In the genomic region with DNA sequence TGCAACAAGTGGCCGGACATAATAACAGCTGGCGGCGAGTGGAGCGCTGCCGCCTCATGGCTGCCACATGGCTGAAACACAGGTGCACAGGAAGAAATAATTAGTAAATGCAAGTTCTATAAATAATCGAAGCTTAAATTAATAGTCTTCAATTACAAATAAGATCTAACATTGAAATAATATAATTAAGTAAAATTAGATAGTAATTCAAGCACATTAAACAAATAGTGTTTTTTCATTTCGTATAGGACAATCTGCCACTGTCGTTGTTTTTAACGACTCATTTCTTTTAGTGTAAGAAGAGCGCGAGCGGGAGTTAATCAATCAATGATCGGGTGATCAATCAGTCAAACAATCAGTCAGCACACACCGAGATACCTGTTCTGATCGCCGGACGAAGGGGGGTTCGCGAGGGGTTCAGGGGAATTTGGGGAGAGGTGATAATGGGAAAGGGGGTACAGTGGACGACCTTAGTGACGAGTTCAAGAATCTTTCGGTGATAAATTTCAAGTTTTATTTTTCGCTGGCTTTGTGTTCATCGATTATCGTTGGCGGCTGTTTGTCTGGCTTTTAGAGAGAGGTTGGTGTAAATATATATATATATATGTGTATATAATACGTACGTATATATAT, we compare ENCODE assay signal across 4 fruit fly cellular contexts.
TF ChIP-seq lines count a peak whose summit lies in the region.

No protein-coding gene starts in this region.

- TF ChIP-seq CTCF in whole organism, embryonic (GFP tag; optimal IDR thresholded peaks at IDR 0.05; lab: Kevin White, UChicago) = no peak

TF ChIP-seq in whole organism, embryonic, 481 proteins besides CTCF, POLR2A, EP300 and RAD21 (continues in another document):
- TF ChIP-seq trh (GFP tag; optimal IDR thresholded peaks at IDR 0.05; lab: Kevin White, UChicago) = no peak
- no peak for TF ChIP-seq al (GFP tag; IDR thresholded peaks at IDR 0.05; lab: Robert Waterston, UW)
- peak; percentile 49 for TF ChIP-seq twi (tag; optimal IDR thresholded peaks at IDR 0.05; lab: Kevin White, UChicago)
- peak; percentile 38 for TF ChIP-seq CG8281 (tag; optimal IDR thresholded peaks at IDR 0.05; lab: Kevin White, UChicago)
- TF ChIP-seq Camta (GFP tag; optimal IDR thresholded peaks at IDR 0.05; lab: Kevin White, UChicago) = no peak
- TF ChIP-seq phol (tag; optimal IDR thresholded peaks at IDR 0.05; lab: Kevin White, UChicago) = peak; percentile 11
- no peak for TF ChIP-seq oc (tag; optimal IDR thresholded peaks at IDR 0.05; lab: Kevin White, UChicago)
- TF ChIP-seq CG11504 (tag; optimal IDR thresholded peaks at IDR 0.05; lab: Kevin White, UChicago) = peak; percentile 21
- TF ChIP-seq CG2712 (tag; optimal IDR thresholded peaks at IDR 0.05; lab: Kevin White, UChicago) = peak; percentile 13
- TF ChIP-seq zen2 (GFP tag; IDR thresholded peaks at IDR 0.05; lab: Robert Waterston, UW; ENCODE audit: partially characterized antibody) = no peak
- peak in 1 of 2 experiments; percentile 33 for TF ChIP-seq bsh (GFP tag; optimal IDR thresholded peaks at IDR 0.05; lab: Kevin White, UChicago)
- TF ChIP-seq Spps (tag; optimal IDR thresholded peaks at IDR 0.05; lab: Kevin White, UChicago) = no peak
- no peak for TF ChIP-seq fd96Cb (tag; optimal IDR thresholded peaks at IDR 0.05; lab: Kevin White, UChicago)
- TF ChIP-seq NK7.1 (GFP tag; optimal IDR thresholded peaks at IDR 0.05; lab: Kevin White, UChicago) = no peak
- peak; percentile 25 for TF ChIP-seq Blimp-1 (GFP tag; optimal IDR thresholded peaks at IDR 0.05; lab: Kevin White, UChicago)
- TF ChIP-seq CG10979 (tag; optimal IDR thresholded peaks at IDR 0.05; lab: Kevin White, UChicago) = peak; percentile 11
- no peak for TF ChIP-seq CG9727 (GFP tag; optimal IDR thresholded peaks at IDR 0.05; lab: Kevin White, UChicago)
- TF ChIP-seq CG18262 (tag; optimal IDR thresholded peaks at IDR 0.05; lab: Kevin White, UChicago) = peak; percentile 7
- TF ChIP-seq nmo (GFP tag; optimal IDR thresholded peaks at IDR 0.05; lab: Kevin White, UChicago) = peak; percentile 24
- TF ChIP-seq CG2678 (tag; optimal IDR thresholded peaks at IDR 0.05; lab: Kevin White, UChicago) = peak; percentile 9
- TF ChIP-seq grn (GFP tag; optimal IDR thresholded peaks at IDR 0.05; lab: Kevin White, UChicago) = peak; percentile 21

TF ChIP-seq in whole organism, prepupa, 60 proteins besides CTCF, POLR2A, EP300 and RAD21:
- TF ChIP-seq svp (GFP tag; lab: Kevin White, UChicago) (peak; percentile 61), Ets96B (tag; optimal IDR thresholded peaks at IDR 0.05; lab: Kevin White, UChicago) (no peak), CG3919 (GFP tag; optimal IDR thresholded peaks at IDR 0.05; lab: Kevin White, UChicago) (peak; percentile 18), cyc (GFP tag; optimal IDR thresholded peaks at IDR 0.05; lab: Kevin White, UChicago) (no peak), pdm3 (GFP tag; optimal IDR thresholded peaks at IDR 0.05; lab: Kevin White, UChicago) (peak; percentile 25), achi (GFP tag; optimal IDR thresholded peaks at IDR 0.05; lab: Kevin White, UChicago) (peak; percentile 7), OdsH (GFP tag; optimal IDR thresholded peaks at IDR 0.05; lab: Kevin White, UChicago) (peak; percentile 1), Eip78C (GFP tag; lab: Kevin White, UChicago) (peak; percentile 76), CG3032 (tag; optimal IDR thresholded peaks at IDR 0.05; lab: Kevin White, UChicago) (peak; percentile 14), CG31627 (GFP tag; optimal IDR thresholded peaks at IDR 0.05; lab: Kevin White, UChicago) (no peak), CG8632 (GFP tag; optimal IDR thresholded peaks at IDR 0.05; lab: Kevin White, UChicago) (peak; percentile 13), CG8119 (GFP tag; IDR thresholded peaks at IDR 0.05; lab: Robert Waterston, UW) (no peak), Smox (GFP tag; optimal IDR thresholded peaks at IDR 0.05; lab: Kevin White, UChicago) (peak; percentile 25), topi (GFP tag; optimal IDR thresholded peaks at IDR 0.05; lab: Kevin White, UChicago) (peak; percentile 6), CG6163 (GFP tag; IDR thresholded peaks at IDR 0.05; lab: Robert Waterston, UW) (0 out of 3 replicates have a peak, but pooled peaks have one; percentile 10), Lpt (GFP tag; optimal IDR thresholded peaks at IDR 0.05; lab: Kevin White, UChicago) (no peak), esn (GFP tag; optimal IDR thresholded peaks at IDR 0.05; lab: Kevin White, UChicago) (peak; percentile 20), eg (GFP tag; IDR thresholded peaks at IDR 0.05; lab: Robert Waterston, UW) (0 out of 3 replicates have a peak, but pooled peaks have one; percentile 15), Eip75B (GFP tag; optimal IDR thresholded peaks at IDR 0.05; lab: Kevin White, UChicago) (peak; percentile 18), CG34406 (GFP tag; optimal IDR thresholded peaks at IDR 0.05; lab: Kevin White, UChicago) (no peak), Hr39 (GFP tag; optimal IDR thresholded peaks at IDR 0.05; lab: Kevin White, UChicago) (no peak)
TF ChIP-seq in whole organism, prepupa: peak in this region for 14.

TF ChIP-seq in whole organism, pupa, 21 proteins besides CTCF, POLR2A, EP300 and RAD21:
- TF ChIP-seq CG34367 (tag; optimal IDR thresholded peaks at IDR 0.05; lab: Kevin White, UChicago) = no peak
- TF ChIP-seq Snoo (tag; optimal IDR thresholded peaks at IDR 0.05; lab: Kevin White, UChicago) = no peak
- TF ChIP-seq CG15710 (tag; optimal IDR thresholded peaks at IDR 0.05; lab: Kevin White, UChicago) = peak; percentile 0
- no peak for TF ChIP-seq rn (GFP tag; IDR thresholded peaks at IDR 0.05; lab: Robert Waterston, UW)
- peak; percentile 61 for TF ChIP-seq EcR (GFP tag; optimal IDR thresholded peaks at IDR 0.05; lab: Kevin White, UChicago)
- TF ChIP-seq CG8159 (tag; optimal IDR thresholded peaks at IDR 0.05; lab: Kevin White, UChicago) = peak; percentile 26
- no peak for TF ChIP-seq CG17806 (tag; optimal IDR thresholded peaks at IDR 0.05; lab: Kevin White, UChicago)

TF ChIP-seq in whole organism, wandering third instar larva, 38 proteins besides CTCF, POLR2A, EP300 and RAD21:
- TF ChIP-seq dl (GFP tag; optimal IDR thresholded peaks at IDR 0.05; lab: Kevin White, UChicago; ENCODE audit: insufficient read depth in 1 of 2, partially characterized antibody in 2 of 2) (no peak), rgr (GFP tag; optimal IDR thresholded peaks at IDR 0.05; lab: Kevin White, UChicago) (no peak), fru (GFP tag; optimal IDR thresholded peaks at IDR 0.05; lab: Kevin White, UChicago) (peak; percentile 16), Rel (GFP tag; optimal IDR thresholded peaks at IDR 0.05; lab: Kevin White, UChicago) (no peak), Rel (tag; optimal IDR thresholded peaks at IDR 0.05; lab: Kevin White, UChicago) (peak; percentile 15), pan (optimal IDR thresholded peaks at IDR 0.05; lab: Kevin White, UChicago) (no peak), dsf (GFP tag; optimal IDR thresholded peaks at IDR 0.05; lab: Kevin White, UChicago; ENCODE audit: borderline replicate concordance) (no peak), Abd-B (GFP tag; optimal IDR thresholded peaks at IDR 0.05; lab: Kevin White, UChicago) (no peak), foxo (GFP tag; optimal IDR thresholded peaks at IDR 0.05; lab: Kevin White, UChicago) (peak in 1 of 2 experiments; percentile 24), N (GFP tag; optimal IDR thresholded peaks at IDR 0.05; lab: Kevin White, UChicago) (no peak), jim (GFP tag; optimal IDR thresholded peaks at IDR 0.05; lab: Kevin White, UChicago) (no peak), ey (GFP tag; optimal IDR thresholded peaks at IDR 0.05; lab: Kevin White, UChicago) (no peak), h (GFP tag; optimal IDR thresholded peaks at IDR 0.05; lab: Kevin White, UChicago) (peak; percentile 9), sage (GFP tag; optimal IDR thresholded peaks at IDR 0.05; lab: Kevin White, UChicago) (no peak), woc (GFP tag; optimal IDR thresholded peaks at IDR 0.05; lab: Kevin White, UChicago) (no peak), Jra (GFP tag; optimal IDR thresholded peaks at IDR 0.05; lab: Kevin White, UChicago) (no peak), OdsH (GFP tag; optimal IDR thresholded peaks at IDR 0.05; lab: Kevin White, UChicago) (no peak), br (GFP tag; optimal IDR thresholded peaks at IDR 0.05; lab: Kevin White, UChicago) (no peak), HLH106 (tag; optimal IDR thresholded peaks at IDR 0.05; lab: Kevin White, UChicago) (peak; percentile 27), Vsx2 (GFP tag; optimal IDR thresholded peaks at IDR 0.05; lab: Kevin White, UChicago; ENCODE audit: partially characterized antibody) (no peak), dmrt93B (GFP tag; optimal IDR thresholded peaks at IDR 0.05; lab: Kevin White, UChicago) (no peak), lola (GFP tag; optimal IDR thresholded peaks at IDR 0.05; lab: Kevin White, UChicago) (no peak), usp (GFP tag; optimal IDR thresholded peaks at IDR 0.05; lab: Kevin White, UChicago) (no peak), psq (GFP tag; optimal IDR thresholded peaks at IDR 0.05; lab: Kevin White, UChicago) (no peak), Hr78 (GFP tag; optimal IDR thresholded peaks at IDR 0.05; lab: Kevin White, UChicago) (no peak), Mio (GFP tag; optimal IDR thresholded peaks at IDR 0.05; lab: Kevin White, UChicago) (no peak), Dfd (GFP tag; optimal IDR thresholded peaks at IDR 0.05; lab: Kevin White, UChicago) (no peak), brk (GFP tag; optimal IDR thresholded peaks at IDR 0.05; lab: Kevin White, UChicago) (no peak), Sp1 (GFP tag; optimal IDR thresholded peaks at IDR 0.05; lab: Kevin White, UChicago) (no peak), GATAd (GFP tag; optimal IDR thresholded peaks at IDR 0.05; lab: Kevin White, UChicago) (no peak)

Comparison
In these comparisons a context has a peak if more than half of its experiments do, and no peak if none do; other contexts are left out.
1. Of the 7 proteins assayed by ChIP-seq in both whole organism, embryonic and whole organism, prepupa: peak only in whole organism, embryonic: Blimp-1; only in whole organism, prepupa: none; in both: none; in neither: 6.